In the genomic region with DNA sequence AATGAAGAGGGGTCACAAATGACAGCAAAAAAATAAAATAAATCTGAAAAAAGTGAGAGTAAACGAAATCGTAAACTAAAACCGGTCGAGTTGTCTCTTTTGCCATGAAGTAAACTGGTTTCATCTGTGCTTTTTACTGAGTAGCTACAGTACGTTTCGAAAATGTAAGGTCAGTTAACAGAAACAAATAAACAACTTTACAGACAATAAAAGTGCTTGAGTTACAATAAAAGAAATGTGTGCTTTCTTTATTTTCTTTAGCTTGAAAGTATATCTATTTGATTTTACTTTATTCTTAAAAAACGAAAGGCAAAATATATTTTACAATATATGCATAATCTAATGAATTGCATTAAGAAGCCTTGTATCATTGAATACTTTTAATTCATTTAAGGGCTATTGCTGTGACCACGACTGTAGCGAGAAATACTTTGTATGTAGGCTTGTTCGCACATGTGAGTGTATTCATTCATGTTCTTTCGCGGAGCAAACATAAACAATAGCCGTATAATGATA, we compare ENCODE assay signal across 4 fruit fly cellular contexts.
TF ChIP-seq lines count a peak whose summit lies in the region.

No protein-coding gene starts in this region.

TF ChIP-seq in whole organism, embryonic, 481 proteins besides CTCF, POLR2A, EP300 and RAD21 (continued from another document and continues in another):
- TF ChIP-seq Pdp1 (GFP tag; optimal IDR thresholded peaks at IDR 0.05; lab: Kevin White, UChicago) (peak; percentile 14 to 62), BtbVII (GFP tag; optimal IDR thresholded peaks at IDR 0.05; lab: Kevin White, UChicago) (peak; percentile 20), cwo (GFP tag; optimal IDR thresholded peaks at IDR 0.05; lab: Kevin White, UChicago) (peak; percentile 66), CG13894 (tag; optimal IDR thresholded peaks at IDR 0.05; lab: Kevin White, UChicago) (peak; percentile 56), CG10543 (GFP tag; optimal IDR thresholded peaks at IDR 0.05; lab: Kevin White, UChicago) (peak; percentile 11), CG30020 (tag; optimal IDR thresholded peaks at IDR 0.05; lab: Kevin White, UChicago) (no peak), oc (tag; optimal IDR thresholded peaks at IDR 0.05; lab: Kevin White, UChicago) (peak; percentile 52), Nf-YB (GFP tag; optimal IDR thresholded peaks at IDR 0.05; lab: Kevin White, UChicago) (peak; percentile 40), NFAT (GFP tag; IDR thresholded peaks at IDR 0.05; lab: Robert Waterston, UW) (no peak), CG30403 (GFP tag; optimal IDR thresholded peaks at IDR 0.05; lab: Kevin White, UChicago) (peak; percentile 73), org-1 (GFP tag; optimal IDR thresholded peaks at IDR 0.05; lab: Kevin White, UChicago) (peak; percentile 47), Ada2b (GFP tag; IDR thresholded peaks at IDR 0.05; lab: Robert Waterston, UW) (no peak; the same call in none of the 2 replicates), CG14710 (tag; optimal IDR thresholded peaks at IDR 0.05; lab: Kevin White, UChicago) (peak; percentile 47), Trl (optimal IDR thresholded peaks at IDR 0.05; lab: Kevin White, UChicago) (no peak), Trl (GFP tag; optimal IDR thresholded peaks at IDR 0.05; lab: Kevin White, UChicago) (no peak), CG10147 (GFP tag; optimal IDR thresholded peaks at IDR 0.05; lab: Kevin White, UChicago) (peak; percentile 75), Ssrp (tag; optimal IDR thresholded peaks at IDR 0.05; lab: Kevin White, UChicago) (peak; percentile 40), Tbp (GFP tag; optimal IDR thresholded peaks at IDR 0.05; lab: Kevin White, UChicago) (no peak), salm (tag; optimal IDR thresholded peaks at IDR 0.05; lab: Kevin White, UChicago) (peak; percentile 47), CG1647 (GFP tag; optimal IDR thresholded peaks at IDR 0.05; lab: Kevin White, UChicago) (no peak), sim (GFP tag; IDR thresholded peaks at IDR 0.05; lab: Robert Waterston, UW) (no peak), tap (tag; optimal IDR thresholded peaks at IDR 0.05; lab: Kevin White, UChicago) (peak; percentile 39), phol (tag; optimal IDR thresholded peaks at IDR 0.05; lab: Kevin White, UChicago) (peak; percentile 72), danr (GFP tag; IDR thresholded peaks at IDR 0.05; lab: Robert Waterston, UW) (no peak), zfh1 (GFP tag; IDR thresholded peaks at IDR 0.05; lab: Robert Waterston, UW) (no peak), CrebB (tag; optimal IDR thresholded peaks at IDR 0.05; lab: Kevin White, UChicago) (peak; percentile 58), CG4820 (GFP tag; optimal IDR thresholded peaks at IDR 0.05; lab: Kevin White, UChicago) (peak; percentile 15), CG2875 (GFP tag; optimal IDR thresholded peaks at IDR 0.05; lab: Kevin White, UChicago) (peak; percentile 9), CG12155 (GFP tag; optimal IDR thresholded peaks at IDR 0.05; lab: Kevin White, UChicago) (peak; percentile 42), CG17359 (tag; optimal IDR thresholded peaks at IDR 0.05; lab: Kevin White, UChicago) (peak; percentile 69), pan (optimal IDR thresholded peaks at IDR 0.05; lab: Kevin White, UChicago) (no peak), pan (GFP tag; optimal IDR thresholded peaks at IDR 0.05 in 1 of 2, IDR thresholded peaks at IDR 0.05 in 1 of 2) (peak in 1 of 2 experiments; percentile 54)

TF ChIP-seq in whole organism, prepupa, 60 proteins besides CTCF, POLR2A, EP300 and RAD21 (continued from another document and continues in another):
- TF ChIP-seq Eip93F (GFP tag; optimal IDR thresholded peaks at IDR 0.05; lab: Kevin White, UChicago) (no peak), salr (GFP tag; optimal IDR thresholded peaks at IDR 0.05; lab: Kevin White, UChicago) (peak; percentile 38 to 87), CG31627 (GFP tag; optimal IDR thresholded peaks at IDR 0.05; lab: Kevin White, UChicago) (peak; percentile 74), CG6276 (GFP tag; optimal IDR thresholded peaks at IDR 0.05; lab: Kevin White, UChicago) (peak; percentile 86), Hr38 (GFP tag; optimal IDR thresholded peaks at IDR 0.05; lab: Kevin White, UChicago) (no peak), pdm3 (GFP tag; optimal IDR thresholded peaks at IDR 0.05; lab: Kevin White, UChicago) (peak; percentile 88), CG4318 (GFP tag; optimal IDR thresholded peaks at IDR 0.05; lab: Kevin White, UChicago) (peak; percentile 55), Gug (GFP tag; IDR thresholded peaks at IDR 0.05; lab: Robert Waterston, UW) (peak; percentile 65), CG6163 (GFP tag; IDR thresholded peaks at IDR 0.05; lab: Robert Waterston, UW) (peak; percentile 69), fkh (GFP tag; optimal IDR thresholded peaks at IDR 0.05; lab: Kevin White, UChicago) (no peak), fd85E (GFP tag; optimal IDR thresholded peaks at IDR 0.05; lab: Kevin White, UChicago) (peak; percentile 57), CG6792 (GFP tag; optimal IDR thresholded peaks at IDR 0.05; lab: Kevin White, UChicago) (peak; percentile 85), OdsH (GFP tag; optimal IDR thresholded peaks at IDR 0.05; lab: Kevin White, UChicago) (peak; percentile 84), Hr4 (GFP tag; optimal IDR thresholded peaks at IDR 0.05; lab: Kevin White, UChicago) (peak; percentile 79), CG6854 (GFP tag; optimal IDR thresholded peaks at IDR 0.05; lab: Kevin White, UChicago) (peak; percentile 69), dsx (GFP tag; optimal IDR thresholded peaks at IDR 0.05; lab: Kevin White, UChicago; ENCODE audit: poor library complexity, severe bottlenecking) (peak; percentile 99), acj6 (GFP tag; optimal IDR thresholded peaks at IDR 0.05; lab: Kevin White, UChicago) (peak; percentile 86), esn (GFP tag; optimal IDR thresholded peaks at IDR 0.05; lab: Kevin White, UChicago) (peak; percentile 91), Eip75B (GFP tag; optimal IDR thresholded peaks at IDR 0.05; lab: Kevin White, UChicago) (peak; percentile 90), CG11762 (GFP tag; optimal IDR thresholded peaks at IDR 0.05; lab: Kevin White, UChicago; ENCODE audit: insufficient read depth) (peak; percentile 71), topi (GFP tag; optimal IDR thresholded peaks at IDR 0.05; lab: Kevin White, UChicago) (peak; percentile 87), CG34406 (GFP tag; optimal IDR thresholded peaks at IDR 0.05; lab: Kevin White, UChicago) (peak; percentile 87), Smox (GFP tag; optimal IDR thresholded peaks at IDR 0.05; lab: Kevin White, UChicago) (peak; percentile 87), dac (GFP tag; optimal IDR thresholded peaks at IDR 0.05; lab: Kevin White, UChicago) (peak; percentile 31), CG9139 (GFP tag; optimal IDR thresholded peaks at IDR 0.05; lab: Kevin White, UChicago) (peak; percentile 81), CG11902 (GFP tag; optimal IDR thresholded peaks at IDR 0.05; lab: Kevin White, UChicago) (peak; percentile 65), CG6808 (GFP tag; optimal IDR thresholded peaks at IDR 0.05; lab: Kevin White, UChicago) (peak; percentile 91), CG8319 (GFP tag; optimal IDR thresholded peaks at IDR 0.05; lab: Kevin White, UChicago) (peak; percentile 57), CG8119 (GFP tag; IDR thresholded peaks at IDR 0.05; lab: Robert Waterston, UW) (peak; percentile 90), vri (GFP tag; optimal IDR thresholded peaks at IDR 0.05; lab: Kevin White, UChicago) (peak; percentile 68), CG15336 (GFP tag; IDR thresholded peaks at IDR 0.05; lab: Robert Waterston, UW) (peak; percentile 89), spab (GFP tag; optimal IDR thresholded peaks at IDR 0.05; lab: Kevin White, UChicago) (peak; percentile 86)

TF ChIP-seq in whole organism, pupa, 21 proteins besides CTCF, POLR2A, EP300 and RAD21 (continued from another document):
- TF ChIP-seq rn (GFP tag; IDR thresholded peaks at IDR 0.05; lab: Robert Waterston, UW) (no peak), CG14655 (GFP tag; optimal IDR thresholded peaks at IDR 0.05; lab: Kevin White, UChicago) (peak; percentile 80)
TF ChIP-seq in whole organism, pupa: peak in this region for 20.

TF ChIP-seq in whole organism, wandering third instar larva, 38 proteins besides CTCF, POLR2A, EP300 and RAD21 (continued from another document):
- TF ChIP-seq Dfd (GFP tag; optimal IDR thresholded peaks at IDR 0.05; lab: Kevin White, UChicago) (no peak), woc (GFP tag; optimal IDR thresholded peaks at IDR 0.05; lab: Kevin White, UChicago) (peak; percentile 93), brk (GFP tag; optimal IDR thresholded peaks at IDR 0.05; lab: Kevin White, UChicago) (peak; percentile 56), Hr83 (GFP tag; optimal IDR thresholded peaks at IDR 0.05; lab: Kevin White, UChicago; ENCODE audit: poor library complexity, severe bottlenecking) (no peak), br (GFP tag; optimal IDR thresholded peaks at IDR 0.05; lab: Kevin White, UChicago) (peak; percentile 82), ey (GFP tag; optimal IDR thresholded peaks at IDR 0.05; lab: Kevin White, UChicago) (peak; percentile 86), sv (GFP tag; optimal IDR thresholded peaks at IDR 0.05; lab: Kevin White, UChicago) (peak; percentile 44), psq (GFP tag; optimal IDR thresholded peaks at IDR 0.05; lab: Kevin White, UChicago) (peak; percentile 83)
